Fruit fly (Drosophila melanogaster) whole organism, wandering third instar larva: ENCODE data around the gene Myt1.

ENCODE experiments used
- Myc ChIP-seq: fragments of >200 bp; optimal IDR thresholded peaks from 2 replicates; lab custom pipeline; 2017
- fru ChIP-seq: fragments of 200-800 bp; sonication (Bioruptor generic); optimal IDR thresholded peaks from 3 replicates; lab custom pipeline; 2016; ENCODE audit warnings: missing biosample characterization, mild to moderate bottlenecking, missing genetic modification characterization
- h ChIP-seq: fragments of 200-800 bp; sonication (Bioruptor generic); optimal IDR thresholded peaks from 3 replicates; lab custom pipeline; 2016; ENCODE audit warnings: missing biosample characterization, mild to moderate bottlenecking, missing genetic modification characterization

DNA sequence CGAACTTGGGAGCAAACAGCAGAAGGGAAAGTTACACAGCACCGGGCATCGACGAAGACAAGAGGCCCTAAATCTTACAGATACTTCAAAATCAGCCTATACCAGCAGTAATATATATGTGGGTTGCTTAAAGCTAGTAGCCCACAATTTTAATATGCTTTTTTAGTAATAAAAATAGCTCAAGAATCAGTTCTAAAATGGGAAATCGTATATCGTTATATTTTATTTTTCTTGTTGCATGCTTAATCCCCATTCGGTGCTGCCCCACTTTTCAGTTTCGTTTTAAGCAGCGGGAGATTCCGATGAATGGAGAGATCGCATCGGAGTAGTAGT, 28.7 kb upstream of the Myt1 start:
- TF ChIP-seq Myc (lab: Kevin White, UChicago) (no peak), fru (GFP tag; lab: Kevin White, UChicago) (peak; percentile 69), h (GFP tag; lab: Kevin White, UChicago) (peak; percentile 42)
